Fruit fly (Drosophila melanogaster): ENCODE measurements around the gene CG4558.

- no peak for TF ChIP-seq Jarid2 (GFP tag; optimal IDR thresholded peaks at IDR 0.05)
- TF ChIP-seq psq (GFP tag; optimal IDR thresholded peaks at IDR 0.05) = no peak
- TF ChIP-seq Eip74EF (GFP tag; optimal IDR thresholded peaks at IDR 0.05) = no peak
- no peak for TF ChIP-seq CG2202 (tag; optimal IDR thresholded peaks at IDR 0.05)
- no peak for TF ChIP-seq CG4360 (GFP tag; IDR thresholded peaks at IDR 0.05)
- TF ChIP-seq MTF-1 (GFP tag; optimal IDR thresholded peaks at IDR 0.05; ENCODE audit: borderline replicate concordance) = no peak
- no peak for TF ChIP-seq CG8089 (GFP tag; optimal IDR thresholded peaks at IDR 0.05)
- TF ChIP-seq Side (GFP tag; optimal IDR thresholded peaks at IDR 0.05) = no peak
- TF ChIP-seq CoRest (tag; optimal IDR thresholded peaks at IDR 0.05) = no peak
- no peak for TF ChIP-seq vfl (GFP tag; optimal IDR thresholded peaks at IDR 0.05)
These were observed 28.9 kb upstream of the CG4558 start, which contains the start of the genes Nf-YC and xit for dm6 chrX:6820703-6821102.

All from whole organism, embryonic.